Fruit fly (Drosophila melanogaster) whole organism, embryonic: Measurements from ENCODE around the gene CG31538.

Source experiments
- B-H2 ChIP-seq: fragments of 200-800 bp; sonication (Bioruptor generic); optimal IDR thresholded peaks from 2 replicates; lab custom pipeline; 2018; ENCODE audit warnings: missing biosample characterization, mild to moderate bottlenecking, missing genetic modification characterization
- BtbVII ChIP-seq: fragments of 200-800 bp; sonication (Bioruptor generic); optimal IDR thresholded peaks from 3 replicates; lab custom pipeline; 2017; ENCODE audit warnings: missing biosample characterization, mild to moderate bottlenecking, missing genetic modification characterization
- CG10209 ChIP-seq: fragments of 200-800 bp; sonication (Bioruptor generic); optimal IDR thresholded peaks from 3 replicates; lab custom pipeline; 2017; ENCODE audit warnings: missing biosample characterization, mild to moderate bottlenecking, missing genetic modification characterization, missing genetic modification reagents
- CG10565 ChIP-seq: fragments of 200-800 bp; sonication (Bioruptor generic); optimal IDR thresholded peaks from 3 replicates; lab custom pipeline; 2016; ENCODE audit warnings: missing biosample characterization, mild to moderate bottlenecking, missing genetic modification characterization
- CG10654 ChIP-seq: fragments of 200-800 bp; sonication (Bioruptor generic); optimal IDR thresholded peaks from 2 replicates; lab custom pipeline; 2016; ENCODE audit warnings: missing biosample characterization, missing genetic modification characterization
- CG11085 ChIP-seq: fragments of 200-800 bp; sonication (Bioruptor generic); IDR thresholded peaks from 2 replicates; pipeline ENCODE4 v1.3.6; 2022; ENCODE audit warnings: missing biosample characterization, missing genetic modification characterization
- CG12659 ChIP-seq: fragments of 200-800 bp; sonication (Bioruptor generic); optimal IDR thresholded peaks from 3 replicates; lab custom pipeline; 2017; ENCODE audit warnings: mild to moderate bottlenecking, missing biosample characterization, missing genetic modification reagents, missing genetic modification characterization
- CG17186 ChIP-seq: fragments of 200-800 bp; sonication (Bioruptor generic); optimal IDR thresholded peaks from 3 replicates; lab custom pipeline; 2017; ENCODE audit warnings: missing biosample characterization, missing genetic modification reagents, missing genetic modification characterization
- CG17568 ChIP-seq: fragments of 200-800 bp; sonication (Bioruptor generic); optimal IDR thresholded peaks from 2 replicates; lab custom pipeline; 2018; ENCODE audit warnings: missing biosample characterization, mild to moderate bottlenecking, missing genetic modification characterization, moderate library complexity
- CG18262 ChIP-seq: fragments of 200-800 bp; optimal IDR thresholded peaks from 3 replicates; lab custom pipeline; 2019; ENCODE audit warnings: missing biosample characterization, mild to moderate bottlenecking, missing genetic modification characterization, moderate library complexity
- CG18476 ChIP-seq: fragments of 200-800 bp; sonication (Bioruptor generic); optimal IDR thresholded peaks from 2 replicates; lab custom pipeline; 2016; ENCODE audit warnings: missing biosample characterization, mild to moderate bottlenecking, missing genetic modification characterization
- CG30403 ChIP-seq: fragments of 200-800 bp; sonication (Bioruptor generic); optimal IDR thresholded peaks from 3 replicates; lab custom pipeline; 2016; ENCODE audit warnings: missing biosample characterization, missing genetic modification characterization
- CG3847 ChIP-seq: fragments of 200-800 bp; sonication (Bioruptor generic); IDR thresholded peaks from 2 replicates; pipeline ENCODE4 v1.3.6; 2022; ENCODE audit warnings: missing biosample characterization, missing genetic modification characterization
- CG4360 ChIP-seq: fragments of 200-800 bp; sonication (Bioruptor generic); IDR thresholded peaks from 2 replicates; pipeline ENCODE4 v1.3.6; 2022; ENCODE audit warnings: missing biosample characterization, missing genetic modification characterization
- CG4424 ChIP-seq: fragments of 200-800 bp; sonication (Bioruptor generic); optimal IDR thresholded peaks from 3 replicates; lab custom pipeline; 2016; ENCODE audit warnings: missing biosample characterization, missing genetic modification characterization
- CG4617 ChIP-seq: fragments of 200-800 bp; sonication (Bioruptor generic); optimal IDR thresholded peaks from 3 replicates; lab custom pipeline; 2016; ENCODE audit warnings: missing biosample characterization, missing genetic modification characterization, borderline replicate concordance
- CG4854 ChIP-seq: fragments of 200-800 bp; sonication (Bioruptor generic); optimal IDR thresholded peaks from 2 replicates; lab custom pipeline; 2016; ENCODE audit warnings: missing biosample characterization, missing genetic modification characterization, inconsistent platforms
- CG5180 ChIP-seq: fragments of 200-800 bp; sonication (Bioruptor generic); optimal IDR thresholded peaks from 3 replicates; lab custom pipeline; 2017; ENCODE audit warnings: missing biosample characterization, missing genetic modification characterization, mild to moderate bottlenecking, moderate library complexity, missing genetic modification reagents
- CG6254 ChIP-seq: fragments of 200-800 bp; sonication (Bioruptor generic); optimal IDR thresholded peaks from 3 replicates; lab custom pipeline; 2017; ENCODE audit warnings: mild to moderate bottlenecking, missing biosample characterization, missing genetic modification reagents, missing genetic modification characterization
- CG6272 ChIP-seq: fragments of 200-800 bp; sonication (Bioruptor generic); IDR thresholded peaks from 2 replicates; pipeline ENCODE4 v1.3.6; 2022; ENCODE audit warnings: missing biosample characterization, missing genetic modification characterization
- CG6654 ChIP-seq: fragments of 200-800 bp; sonication (Bioruptor generic); optimal IDR thresholded peaks from 2 replicates; lab custom pipeline; 2017; ENCODE audit warnings: missing biosample characterization, mild to moderate bottlenecking, missing genetic modification characterization
- CG6765 ChIP-seq: fragments of 200-800 bp; sonication (Bioruptor generic); optimal IDR thresholded peaks from 3 replicates; lab custom pipeline; 2017; ENCODE audit warnings: missing biosample characterization, mild to moderate bottlenecking, missing genetic modification characterization
- CG7357 ChIP-seq: fragments of 200-800 bp; sonication (Bioruptor generic); IDR thresholded peaks from 3 replicates; pipeline ENCODE4 v1.3.6; 2022; ENCODE audit warnings: missing biosample characterization, missing genetic modification characterization
- CG8944 ChIP-seq: fragments of 200-800 bp; sonication (Bioruptor generic); optimal IDR thresholded peaks from 3 replicates; lab custom pipeline; 2016; ENCODE audit warnings: missing biosample characterization, missing genetic modification characterization
- Dfd ChIP-seq, 2 experiments: fragments of >200 bp; optimal IDR thresholded peaks; 2 replicates each; lab custom pipeline; 2017; ENCODE audit warnings: missing biosample characterization in 2 of 2, missing genetic modification characterization in 2 of 2
- Kr ChIP-seq: fragments of 200-800 bp; sonication (Bioruptor generic); optimal IDR thresholded peaks from 2 replicates; lab custom pipeline; 2017; ENCODE audit warnings: missing biosample characterization, mild to moderate bottlenecking, missing genetic modification characterization
- Lpt ChIP-seq: fragments of >200 bp; optimal IDR thresholded peaks from 2 replicates; lab custom pipeline; 2018; ENCODE audit warnings: missing biosample characterization, missing genetic modification characterization
- Meics ChIP-seq: fragments of 200-800 bp; sonication (Bioruptor generic); optimal IDR thresholded peaks from 2 replicates; lab custom pipeline; 2017; ENCODE audit warnings: missing biosample characterization, mild to moderate bottlenecking, missing genetic modification characterization
- Taf1 ChIP-seq: fragments of 200-800 bp; sonication (Bioruptor generic); IDR thresholded peaks from 2 replicates; pipeline ENCODE4 v1.3.6; 2022; ENCODE audit warnings: missing biosample characterization, missing genetic modification characterization
- Usf ChIP-seq: fragments of 200-800 bp; sonication (Bioruptor generic); optimal IDR thresholded peaks from 2 replicates; lab custom pipeline; 2017; ENCODE audit warnings: missing genotype, missing biosample characterization, missing genetic modification characterization
- bcd ChIP-seq: fragments of 200-800 bp; sonication (Bioruptor generic); optimal IDR thresholded peaks from 2 replicates; lab custom pipeline; 2017; ENCODE audit warnings: missing biosample characterization, mild to moderate bottlenecking, missing genetic modification characterization
- cad ChIP-seq: fragments of >200 bp; optimal IDR thresholded peaks from 2 replicates; lab custom pipeline; 2017; ENCODE audit warnings: missing biosample characterization, missing genetic modification characterization
- fru ChIP-seq: fragments of >200 bp; optimal IDR thresholded peaks from 2 replicates; lab custom pipeline; 2017
- gfzf ChIP-seq: fragments of 200-800 bp; sonication (Bioruptor generic); optimal IDR thresholded peaks from 2 replicates; lab custom pipeline; 2016; ENCODE audit warnings: missing biosample characterization, mild to moderate bottlenecking, missing genetic modification characterization, moderate library complexity
- jumu ChIP-seq: fragments of 200-800 bp; sonication (Bioruptor generic); optimal IDR thresholded peaks from 3 replicates; lab custom pipeline; 2016; ENCODE audit warnings: missing biosample characterization, missing genetic modification characterization
- nau ChIP-seq: fragments of 200-800 bp; sonication (Bioruptor generic); optimal IDR thresholded peaks from 3 replicates; lab custom pipeline; 2017; ENCODE audit warnings: missing biosample characterization, mild to moderate bottlenecking, missing genetic modification characterization, missing genetic modification reagents
- pfk ChIP-seq: fragments of 200-800 bp; sonication (Bioruptor generic); optimal IDR thresholded peaks from 2 replicates; lab custom pipeline; 2018; ENCODE audit warnings: missing biosample characterization, mild to moderate bottlenecking, missing genetic modification characterization, moderate library complexity
- scrt ChIP-seq: fragments of 200-800 bp; sonication (Bioruptor generic); optimal IDR thresholded peaks from 2 replicates; lab custom pipeline; 2018; ENCODE audit warnings: missing biosample characterization, mild to moderate bottlenecking, missing genetic modification characterization, moderate library complexity
- sd ChIP-seq: fragments of 200-800 bp; sonication (Bioruptor generic); optimal IDR thresholded peaks from 3 replicates; lab custom pipeline; 2018; ENCODE audit warnings: missing biosample characterization, mild to moderate bottlenecking, missing genetic modification characterization, moderate library complexity
- sima ChIP-seq: fragments of 200-800 bp; sonication (Bioruptor generic); optimal IDR thresholded peaks from 2 replicates; lab custom pipeline; 2016; ENCODE audit warnings: missing biosample characterization, missing genetic modification characterization
- slp2 ChIP-seq: fragments of 200-800 bp; sonication (Bioruptor generic); optimal IDR thresholded peaks from 2 replicates; lab custom pipeline; 2016; ENCODE audit warnings: missing biosample characterization, missing genetic modification characterization
- sna ChIP-seq: fragments of 200-800 bp; sonication (Bioruptor generic); IDR thresholded peaks from 2 replicates; pipeline ENCODE4 v1.3.6; 2022; ENCODE audit warnings: missing biosample characterization, missing genetic modification characterization; ENCODE audit not compliant: partially characterized antibody
- so ChIP-seq: fragments of 200-800 bp; sonication (Bioruptor generic); IDR thresholded peaks from 3 replicates; pipeline ENCODE4 v1.3.6; 2022; ENCODE audit warnings: missing biosample characterization, missing genetic modification characterization
- stc ChIP-seq: fragments of 200-800 bp; sonication (Bioruptor generic); IDR thresholded peaks from 2 replicates; pipeline ENCODE4 v1.3.6; 2022; ENCODE audit warnings: missing biosample characterization, missing genetic modification characterization
- sug ChIP-seq: fragments of 200-800 bp; optimal IDR thresholded peaks from 2 replicates; lab custom pipeline; 2019; ENCODE audit warnings: missing biosample characterization, mild to moderate bottlenecking, missing genetic modification characterization, moderate library complexity
- tin ChIP-seq: fragments of 200-800 bp; sonication (Bioruptor generic); optimal IDR thresholded peaks from 3 replicates; lab custom pipeline; 2016; ENCODE audit warnings: missing biosample characterization, missing genetic modification characterization
- tna ChIP-seq: fragments of 200-800 bp; sonication (Bioruptor generic); IDR thresholded peaks from 2 replicates; pipeline ENCODE4 v1.3.6; 2022; ENCODE audit warnings: missing biosample characterization, missing genetic modification characterization; ENCODE audit not compliant: partially characterized antibody
- usp ChIP-seq: fragments of >200 bp; optimal IDR thresholded peaks from 2 replicates; lab custom pipeline; 2017; ENCODE audit warnings: missing biosample characterization, missing genetic modification characterization
- wek ChIP-seq: fragments of 200-800 bp; sonication (Bioruptor generic); optimal IDR thresholded peaks from 3 replicates; lab custom pipeline; 2018; ENCODE audit warnings: missing biosample characterization, mild to moderate bottlenecking, missing genetic modification characterization, moderate library complexity
- zf30C ChIP-seq: fragments of 200-800 bp; sonication (Bioruptor generic); optimal IDR thresholded peaks from 3 replicates; lab custom pipeline; 2018; ENCODE audit warnings: missing biosample characterization, mild to moderate bottlenecking, missing genetic modification characterization

Gene CG31538

dm6 chr3R:5283360-5283963, 5.8 kb upstream of the CG31538 start (continued):
- TF ChIP-seq Meics (GFP tag; lab: Kevin White, UChicago) = peak; percentile 95
- TF ChIP-seq sd (tag; lab: Kevin White, UChicago) = peak; percentile 85
- TF ChIP-seq Lpt (GFP tag; lab: Kevin White, UChicago) = no peak
- peak; percentile 61 for TF ChIP-seq CG17568 (GFP tag; lab: Kevin White, UChicago)
- peak; percentile 91 for TF ChIP-seq CG4854
- TF ChIP-seq CG18476 (GFP tag; lab: Kevin White, UChicago) = peak; percentile 93
- no peak for TF ChIP-seq fru (lab: Kevin White, UChicago)
- peak; percentile 71; the same call in 1 of the 2 replicates for TF ChIP-seq Taf1
- TF ChIP-seq CG18262 (tag; lab: Kevin White, UChicago) = peak; percentile 93
- no peak for TF ChIP-seq sna (GFP tag; lab: Robert Waterston, UW)
- TF ChIP-seq CG5180 (GFP tag; lab: Kevin White, UChicago) = peak; percentile 89
- TF ChIP-seq CG11085 = peak; percentile 67
- peak; percentile 96 for TF ChIP-seq CG30403 (GFP tag; lab: Kevin White, UChicago)
- peak; percentile 67 for TF ChIP-seq CG6272 (GFP tag; lab: Robert Waterston, UW)
- TF ChIP-seq sug = peak; percentile 91
- TF ChIP-seq zf30C (GFP tag; lab: Kevin White, UChicago) = peak; percentile 77
- TF ChIP-seq CG10654 (GFP tag; lab: Kevin White, UChicago) = peak; percentile 84
- peak; percentile 76 for TF ChIP-seq CG10565 (GFP tag; lab: Kevin White, UChicago)
- TF ChIP-seq CG7357 (GFP tag; lab: Robert Waterston, UW) = peak; percentile 78
- TF ChIP-seq tin = peak; percentile 81
- peak; percentile 95 for TF ChIP-seq CG12659 (GFP tag; lab: Kevin White, UChicago)
- peak; percentile 82 for TF ChIP-seq CG6254 (GFP tag; lab: Kevin White, UChicago)
- TF ChIP-seq stc = peak; percentile 70
- TF ChIP-seq CG4424 (GFP tag; lab: Kevin White, UChicago) = peak; percentile 89
- peak; percentile 80 for TF ChIP-seq B-H2 (GFP tag; lab: Kevin White, UChicago)
- TF ChIP-seq BtbVII = peak; percentile 93
- peak; percentile 93 for TF ChIP-seq bcd (GFP tag; lab: Kevin White, UChicago)
- TF ChIP-seq CG4617 (GFP tag; lab: Kevin White, UChicago) = peak; percentile 51
- peak; percentile 44 for TF ChIP-seq pfk (GFP tag; lab: Kevin White, UChicago)
- peak; percentile 91 for TF ChIP-seq CG10209 (GFP tag; lab: Kevin White, UChicago)
- peak; percentile 86 for TF ChIP-seq sima (GFP tag; lab: Kevin White, UChicago)
- no peak for TF ChIP-seq Kr
- peak; percentile 68 for TF ChIP-seq wek (GFP tag; lab: Kevin White, UChicago)
- peak; percentile 61; the same call in 2 of the 3 replicates for TF ChIP-seq so (GFP tag; lab: Robert Waterston, UW)
- no peak for TF ChIP-seq gfzf
- no peak for TF ChIP-seq usp (GFP tag; lab: Kevin White, UChicago)
- TF ChIP-seq CG3847 (GFP tag; lab: Robert Waterston, UW) = peak; percentile 84
- peak; percentile 67 for TF ChIP-seq CG17186 (GFP tag; lab: Kevin White, UChicago)
- TF ChIP-seq Dfd (GFP tag; optimal IDR thresholded peaks at IDR 0.05; lab: Kevin White, UChicago) = no peak
- peak; percentile 87 for TF ChIP-seq scrt (GFP tag; lab: Kevin White, UChicago)
- TF ChIP-seq tna (GFP tag; lab: Robert Waterston, UW) = no peak
- 0 out of 2 replicates have a peak, but pooled peaks have one; percentile 21 for TF ChIP-seq CG4360
- peak; percentile 90 for TF ChIP-seq jumu (GFP tag; lab: Kevin White, UChicago)
- peak; percentile 87 for TF ChIP-seq CG8944 (GFP tag; lab: Kevin White, UChicago)
- TF ChIP-seq nau (GFP tag; lab: Kevin White, UChicago) = peak; percentile 94
- TF ChIP-seq cad (GFP tag; lab: Kevin White, UChicago) = no peak
- peak; percentile 88 for TF ChIP-seq slp2 (GFP tag; lab: Kevin White, UChicago)
- TF ChIP-seq CG6654 = peak; percentile 83
- TF ChIP-seq Usf (GFP tag; lab: Kevin White, UChicago) = peak; percentile 76
- peak; percentile 91 for TF ChIP-seq CG6765 (GFP tag; lab: Kevin White, UChicago)
- TF ChIP-seq, all 482 proteins: peak for 405
